Worm (Caenorhabditis elegans) whole organism, L2 larva: ENCODE measurements around the gene nstp-9.

Experiments
- C34F6.9 ChIP-seq: fragments of 150-350 bp; optimal IDR thresholded peaks from 2 replicates; lab custom pipeline; 2014; ENCODE audit warnings: missing biosample characterization, missing genetic modification characterization
- R02D3.7 ChIP-seq: fragments of 150-350 bp; optimal IDR thresholded peaks from 2 replicates; lab custom pipeline; 2014; ENCODE audit warnings: missing biosample characterization, missing genetic modification characterization
- Y55F3AM.14 ChIP-seq: fragments of 200-800 bp; sonication (Bioruptor generic); optimal IDR thresholded peaks from 2 replicates; lab custom pipeline; 2018; ENCODE audit warnings: mild to moderate bottlenecking, missing genetic modification characterization, missing compliant biosample characterization
- ZK546.5 ChIP-seq: sonication (generic microtip); optimal IDR thresholded peaks from 2 replicates; lab custom pipeline; 2017; ENCODE audit warnings: missing biosample characterization, missing genetic modification characterization
- alr-1 ChIP-seq: fragments of 150-350 bp; optimal IDR thresholded peaks from 2 replicates; lab custom pipeline; 2014; ENCODE audit warnings: missing biosample characterization, missing genetic modification characterization
- aly-2 ChIP-seq: fragments of 150-350 bp; optimal IDR thresholded peaks from 2 replicates; lab custom pipeline; 2014; ENCODE audit warnings: missing biosample characterization, missing genetic modification characterization
- ama-1 ChIP-seq: fragments of 150-350 bp; optimal IDR thresholded peaks from 2 replicates; lab custom pipeline; 2018; ENCODE audit warnings: inconsistent platforms
- blmp-1 ChIP-seq: sonication (generic microtip); optimal IDR thresholded peaks from 2 replicates; lab custom pipeline; 2017; ENCODE audit warnings: missing genetic modification characterization, mild to moderate bottlenecking, missing compliant biosample characterization, antibody characterized with exemption, moderate library complexity; ENCODE audit not compliant: insufficient read depth
- ceh-16 ChIP-seq: fragments of 150-350 bp; optimal IDR thresholded peaks from 2 replicates; lab custom pipeline; 2014; ENCODE audit warnings: missing biosample characterization, missing genetic modification characterization
- ceh-82 ChIP-seq: fragments of 150-350 bp; optimal IDR thresholded peaks from 2 replicates; lab custom pipeline; 2014; ENCODE audit warnings: missing biosample characterization, missing genetic modification characterization
- crh-2 ChIP-seq: sonication (generic microtip); optimal IDR thresholded peaks from 2 replicates; lab custom pipeline; 2017; ENCODE audit warnings: missing biosample characterization, missing genetic modification characterization
- egl-27 ChIP-seq: sonication (generic microtip); optimal IDR thresholded peaks from 3 replicates; lab custom pipeline; 2017; ENCODE audit warnings: missing biosample characterization, missing genetic modification reagents, missing genetic modification characterization
- elt-1 ChIP-seq: fragments of 150-350 bp; optimal IDR thresholded peaks from 2 replicates; lab custom pipeline; 2014; ENCODE audit warnings: missing biosample characterization, missing genetic modification characterization
- elt-3 ChIP-seq: sonication (generic microtip); optimal IDR thresholded peaks from 2 replicates; lab custom pipeline; 2017; ENCODE audit warnings: missing biosample characterization, missing genetic modification characterization
- fos-1 ChIP-seq: fragments of 150-350 bp; optimal IDR thresholded peaks from 2 replicates; lab custom pipeline; 2014; ENCODE audit warnings: missing biosample characterization, missing genetic modification characterization
- gmeb-1 ChIP-seq: fragments of 150-350 bp; optimal IDR thresholded peaks from 2 replicates; lab custom pipeline; 2014; ENCODE audit warnings: missing biosample characterization, missing genetic modification characterization
- lin-11 ChIP-seq: fragments of 150-350 bp; sonication (generic microtip); optimal IDR thresholded peaks from 2 replicates; lab custom pipeline; 2014; ENCODE audit warnings: missing biosample characterization, missing genetic modification characterization, inconsistent platforms, mixed read lengths
- lin-13 ChIP-seq: fragments of 150-350 bp; optimal IDR thresholded peaks from 2 replicates; lab custom pipeline; 2014; ENCODE audit warnings: missing biosample characterization, missing genetic modification reagents, missing genetic modification characterization
- lsy-2 ChIP-seq, 2 experiments: fragments of 150-350 bp in 1 of 2; sonication (generic microtip) in 1 of 2; optimal IDR thresholded peaks; 2 replicates each; lab custom pipeline; 2014 to 2017; ENCODE audit warnings: missing biosample characterization in 2 of 2, missing genetic modification characterization in 2 of 2
- mab-5 ChIP-seq: fragments of 150-350 bp; optimal IDR thresholded peaks from 2 replicates; lab custom pipeline; 2014; ENCODE audit warnings: missing biosample characterization, missing genetic modification characterization
- mbf-1 ChIP-seq: sonication (generic microtip); optimal IDR thresholded peaks from 2 replicates; lab custom pipeline; 2017; ENCODE audit warnings: missing biosample characterization, missing genetic modification characterization
- mdl-1 ChIP-seq, 2 experiments: fragments of 150-350 bp in 1 of 2; sonication (generic microtip) in 1 of 2; optimal IDR thresholded peaks; 2 replicates each; lab custom pipeline; 2017; ENCODE audit warnings: missing biosample characterization in 2 of 2, missing genetic modification characterization in 2 of 2
- nhr-10 ChIP-seq: sonication (generic microtip); optimal IDR thresholded peaks from 2 replicates; lab custom pipeline; 2017; ENCODE audit warnings: missing biosample characterization, missing genetic modification characterization
- nhr-129 ChIP-seq: fragments of 150-350 bp; optimal IDR thresholded peaks from 2 replicates; lab custom pipeline; 2014; ENCODE audit warnings: missing biosample characterization, missing genetic modification characterization
- nhr-21 ChIP-seq: fragments of 150-350 bp; optimal IDR thresholded peaks from 2 replicates; lab custom pipeline; 2014; ENCODE audit warnings: missing biosample characterization, missing genetic modification characterization
- nhr-23 ChIP-seq: fragments of 150-350 bp; optimal IDR thresholded peaks from 2 replicates; lab custom pipeline; 2014; ENCODE audit warnings: missing biosample characterization, missing genetic modification reagents, missing genetic modification characterization
- nhr-237 ChIP-seq: fragments of 150-350 bp; optimal IDR thresholded peaks from 2 replicates; lab custom pipeline; 2014; ENCODE audit warnings: missing biosample characterization, missing genetic modification characterization
- nhr-25 ChIP-seq: fragments of 150-350 bp; sonication (generic microtip); optimal IDR thresholded peaks from 3 replicates; lab custom pipeline; 2014; ENCODE audit warnings: missing biosample characterization, missing genetic modification characterization
- nhr-6 ChIP-seq: fragments of 150-350 bp; optimal IDR thresholded peaks from 2 replicates; lab custom pipeline; 2014; ENCODE audit warnings: missing biosample characterization, missing genetic modification characterization
- nhr-77 ChIP-seq: fragments of 150-350 bp; optimal IDR thresholded peaks from 2 replicates; lab custom pipeline; 2014; ENCODE audit warnings: missing biosample characterization, missing genetic modification characterization
- peb-1 ChIP-seq: fragments of 150-350 bp; optimal IDR thresholded peaks from 2 replicates; lab custom pipeline; 2014; ENCODE audit warnings: missing biosample characterization, missing genetic modification characterization
- skn-1 ChIP-seq: sonication (generic microtip); optimal IDR thresholded peaks from 2 replicates; lab custom pipeline; 2017; ENCODE audit warnings: missing biosample characterization, missing genetic modification characterization
- sma-3 ChIP-seq: sonication (generic microtip); optimal IDR thresholded peaks from 2 replicates; lab custom pipeline; 2016; ENCODE audit warnings: missing genetic modification reagents, missing genetic modification characterization, missing compliant biosample characterization
- sma-9 ChIP-seq, 2 experiments: fragments of 150-350 bp in 1 of 2; sonication (generic microtip) in 1 of 2; optimal IDR thresholded peaks; 2 replicates each; lab custom pipeline; 2014 to 2016; ENCODE audit warnings: missing genetic modification characterization in 2 of 2, mild to moderate bottlenecking in 1 of 2, missing biosample characterization in 1 of 2, missing compliant biosample characterization in 1 of 2, missing genetic modification reagents in 1 of 2, moderate library complexity in 1 of 2
- unc-39 ChIP-seq: fragments of 150-350 bp; optimal IDR thresholded peaks from 2 replicates; lab custom pipeline; 2014; ENCODE audit warnings: missing biosample characterization, missing genetic modification characterization
- unc-62 ChIP-seq: fragments of 150-350 bp; optimal IDR thresholded peaks from 2 replicates; lab custom pipeline; 2014; ENCODE audit warnings: missing biosample characterization, missing genetic modification reagents, missing genetic modification characterization
- ztf-4 ChIP-seq: fragments of 150-350 bp; optimal IDR thresholded peaks from 2 replicates; lab custom pipeline; 2014; ENCODE audit warnings: missing biosample characterization, missing genetic modification characterization

Gene nstp-9

DNA sequence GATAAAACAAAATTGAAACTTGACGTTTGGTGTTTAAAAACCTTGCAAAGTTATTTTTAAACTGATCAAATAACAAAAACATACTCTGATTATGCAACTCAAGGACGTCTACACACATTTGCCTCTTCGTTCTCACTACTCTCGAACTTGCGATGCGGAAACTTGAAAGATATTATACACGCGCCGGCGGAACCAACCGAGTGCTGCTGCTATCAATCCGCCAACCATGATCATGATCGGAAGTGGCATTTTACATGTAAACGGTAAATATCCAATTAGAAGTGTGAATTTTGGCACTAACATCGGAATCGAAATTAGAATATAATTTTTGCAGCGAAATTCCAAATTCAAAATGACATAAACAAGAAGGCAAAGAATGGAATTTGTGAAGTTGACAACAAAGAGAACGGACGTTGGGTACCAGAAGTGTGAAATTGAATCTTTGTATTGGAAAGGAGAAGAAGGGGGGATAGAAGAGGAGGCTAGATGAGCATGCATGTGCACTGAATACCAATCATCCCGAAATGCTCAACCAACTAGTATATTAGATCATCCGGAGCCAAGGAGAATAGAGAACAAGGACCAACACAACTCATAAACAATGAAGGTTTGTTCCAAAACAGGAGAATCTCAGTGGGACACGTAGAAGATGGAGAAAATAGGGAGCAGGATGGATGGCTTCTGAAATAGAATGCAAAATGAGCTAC, 13.9 kb upstream of the nstp-9 start:
- no peak for TF ChIP-seq lsy-2 (tag; optimal IDR thresholded peaks at IDR 0.05; lab: Kevin White, UChicago)
- TF ChIP-seq ceh-16 (tag; lab: Kevin White, UChicago) = no peak
- TF ChIP-seq nhr-237 (tag; lab: Kevin White, UChicago) = no peak
- TF ChIP-seq aly-2 = no peak
- TF ChIP-seq nhr-6 (tag; lab: Kevin White, UChicago) = no peak
- TF ChIP-seq, all 48 proteins: peak for 0

DNA sequence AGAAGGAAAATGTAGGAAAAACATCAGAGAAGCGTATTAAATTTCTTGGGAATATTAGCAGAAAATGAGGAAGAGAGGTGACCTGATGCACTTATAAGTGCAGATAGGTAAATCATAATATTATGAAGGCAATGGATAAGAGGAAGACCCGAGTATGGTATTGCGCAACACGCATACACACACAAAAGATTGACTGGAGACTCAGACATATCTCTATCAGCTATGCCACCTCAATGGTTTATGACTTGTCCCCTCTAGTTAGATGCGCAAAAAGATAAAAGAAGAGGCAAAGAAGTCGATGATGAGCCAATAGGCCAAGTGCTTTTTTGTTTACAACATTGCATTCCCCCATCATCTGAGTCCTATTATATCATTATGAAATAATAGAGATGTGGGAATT, 12.6 kb upstream of the nstp-9 start:
- TF ChIP-seq nhr-25 (tag; lab: Kevin White, UChicago) (no peak), mbf-1 (tag; lab: Kevin White, UChicago) (no peak), sma-9 (GFP tag; optimal IDR thresholded peaks at IDR 0.05; lab: Kevin White, UChicago) (no peak), sma-9 (tag; optimal IDR thresholded peaks at IDR 0.05; lab: Kevin White, UChicago) (no peak), elt-3 (no peak), nhr-23 (tag; lab: Kevin White, UChicago) (no peak), nhr-10 (no peak), elt-1 (tag; lab: Kevin White, UChicago) (no peak), ceh-16 (tag; lab: Kevin White, UChicago) (no peak)

ce11 chrX:10928948-10929563, 9.5 kb upstream of the nstp-9 start, which contains the start of gene dgn-1:
Gene dgn-1, minus strand, starts transcription at chrX:10928998.
- TF ChIP-seq lin-11 (tag; lab: Kevin White, UChicago) (no peak), nhr-77 (tag; lab: Kevin White, UChicago) (no peak), nhr-129 (tag; lab: Kevin White, UChicago) (no peak), fos-1 (peak; percentile 78), alr-1 (tag; lab: Kevin White, UChicago) (no peak), lsy-2 (tag; optimal IDR thresholded peaks at IDR 0.05; lab: Kevin White, UChicago) (no peak), ZK546.5 (tag; lab: Kevin White, UChicago) (no peak), ama-1 (lab: Kevin White, UChicago) (no peak), gmeb-1 (tag; lab: Kevin White, UChicago) (no peak)

ce11 chrX:10927136-10927535, 7.6 kb upstream of the nstp-9 start:
- no peak for TF ChIP-seq ceh-82
- no peak for TF ChIP-seq lin-11 (tag; lab: Kevin White, UChicago)
- TF ChIP-seq nhr-6 (tag; lab: Kevin White, UChicago) = no peak
- TF ChIP-seq alr-1 (tag; lab: Kevin White, UChicago) = no peak
- no peak for TF ChIP-seq ceh-16 (tag; lab: Kevin White, UChicago)
- TF ChIP-seq ztf-4 = no peak
- no peak for TF ChIP-seq nhr-129 (tag; lab: Kevin White, UChicago)
- no peak for TF ChIP-seq elt-3
- TF ChIP-seq elt-1 (tag; lab: Kevin White, UChicago) = no peak
- no peak for TF ChIP-seq unc-62
- no peak for TF ChIP-seq Y55F3AM.14 (GFP tag; lab: Kevin White, UChicago)

- TF ChIP-seq sma-3 (GFP tag; lab: Kevin White, UChicago) = no peak
- no peak for TF ChIP-seq skn-1 (tag; lab: Kevin White, UChicago)
- no peak for TF ChIP-seq Y55F3AM.14 (GFP tag; lab: Kevin White, UChicago)
- TF ChIP-seq lin-13 = no peak
- no peak for TF ChIP-seq unc-39 (tag; lab: Kevin White, UChicago)
- no peak for TF ChIP-seq mdl-1 (tag; optimal IDR thresholded peaks at IDR 0.05; lab: Kevin White, UChicago)
- TF ChIP-seq aly-2 = no peak
- TF ChIP-seq gmeb-1 (tag; lab: Kevin White, UChicago) = no peak
- TF ChIP-seq, all 48 proteins: peak for 0
Measured at ce11 chrX:10924031-10924430, 4.5 kb upstream of the nstp-9 start.

- TF ChIP-seq blmp-1 = no peak
- no peak for TF ChIP-seq nhr-77 (tag; lab: Kevin White, UChicago)
- no peak for TF ChIP-seq mbf-1 (tag; lab: Kevin White, UChicago)
- no peak for TF ChIP-seq crh-2 (tag; lab: Kevin White, UChicago)
- TF ChIP-seq nhr-23 (tag; lab: Kevin White, UChicago) = no peak
- TF ChIP-seq egl-27 = no peak
- TF ChIP-seq lsy-2 (tag; optimal IDR thresholded peaks at IDR 0.05; lab: Kevin White, UChicago) = no peak
- TF ChIP-seq nhr-21 = no peak
- TF ChIP-seq peb-1 (tag; lab: Kevin White, UChicago) = no peak
- no peak for TF ChIP-seq ztf-4
- no peak for TF ChIP-seq nhr-10
- TF ChIP-seq mab-5 = no peak
- TF ChIP-seq alr-1 (tag; lab: Kevin White, UChicago) = no peak
- TF ChIP-seq R02D3.7 (tag; lab: Kevin White, UChicago) = no peak
- no peak for TF ChIP-seq nhr-25 (tag; lab: Kevin White, UChicago)
- TF ChIP-seq C34F6.9 (tag; lab: Kevin White, UChicago) = no peak
- no peak for TF ChIP-seq unc-62
- no peak for TF ChIP-seq aly-2
Measured at ce11 chrX:10916194-10916593, 3.3 kb downstream of the nstp-9 start.
